Fruit fly (Drosophila melanogaster): ENCODE data around the gene CG13032.

- TF ChIP-seq CTCF (optimal IDR thresholded peaks at IDR 0.05) (no peak), CG8478 (optimal IDR thresholded peaks at IDR 0.05) (no peak)
Measured at dm6 chr3L:16644505-16644904, 29.3 kb upstream of the CG13032 start.

All from S2 (cell line).